Fruit fly (Drosophila melanogaster) whole organism, embryonic: ENCODE data around the gene CG7841.
A peak's percentile ranks its signal among the peaks of the same experiment; 100 is the strongest.

ENCODE experiments used
- ATbp ChIP-seq: fragments of 200-800 bp; sonication (Bioruptor generic); optimal IDR thresholded peaks from 2 replicates; lab custom pipeline; 2017; ENCODE audit warnings: missing biosample characterization, mild to moderate bottlenecking, missing genetic modification characterization, missing genetic modification reagents
- CG11093 ChIP-seq: fragments of 200-800 bp; sonication (Bioruptor generic); IDR thresholded peaks from 3 replicates; pipeline ENCODE4 v1.3.6; 2022; ENCODE audit warnings: missing biosample characterization, missing genetic modification characterization
- CG11695 ChIP-seq: fragments of 200-800 bp; sonication (Bioruptor generic); IDR thresholded peaks from 3 replicates; pipeline ENCODE4 v1.3.6; 2022; ENCODE audit warnings: missing biosample characterization, missing genetic modification characterization
- CG11723 ChIP-seq: fragments of 200-800 bp; sonication (Bioruptor generic); optimal IDR thresholded peaks from 2 replicates; lab custom pipeline; 2017; ENCODE audit warnings: missing biosample characterization, mild to moderate bottlenecking, missing genetic modification characterization
- CG12299 ChIP-seq: fragments of 200-800 bp; sonication (Bioruptor generic); optimal IDR thresholded peaks from 2 replicates; lab custom pipeline; 2018; ENCODE audit warnings: missing biosample characterization, mild to moderate bottlenecking, missing genetic modification characterization
- CG12769 ChIP-seq: fragments of 200-800 bp; sonication (Bioruptor generic); optimal IDR thresholded peaks from 2 replicates; lab custom pipeline; 2019; ENCODE audit warnings: missing biosample characterization, mild to moderate bottlenecking, missing genetic modification characterization, moderate library complexity
- CG13296 ChIP-seq: fragments of 200-800 bp; sonication (Bioruptor generic); optimal IDR thresholded peaks from 3 replicates; lab custom pipeline; 2018; ENCODE audit warnings: missing biosample characterization, mild to moderate bottlenecking, missing genetic modification characterization
- CG15269 ChIP-seq: fragments of 200-800 bp; sonication (Bioruptor generic); optimal IDR thresholded peaks from 2 replicates; lab custom pipeline; 2018; ENCODE audit warnings: missing biosample characterization, mild to moderate bottlenecking, missing genetic modification characterization, moderate library complexity
- CG15601 ChIP-seq: fragments of 200-800 bp; sonication (Bioruptor generic); optimal IDR thresholded peaks from 3 replicates; lab custom pipeline; 2019; ENCODE audit warnings: missing biosample characterization, mild to moderate bottlenecking, missing genetic modification characterization, moderate library complexity
- CG1603 ChIP-seq: fragments of 200-800 bp; sonication (Bioruptor generic); optimal IDR thresholded peaks from 2 replicates; lab custom pipeline; 2019; ENCODE audit warnings: missing biosample characterization, mild to moderate bottlenecking, missing genetic modification characterization, moderate library complexity
- CG17359 ChIP-seq: fragments of 200-800 bp; sonication (Bioruptor generic); optimal IDR thresholded peaks from 3 replicates; lab custom pipeline; 2018; ENCODE audit warnings: missing biosample characterization, mild to moderate bottlenecking, missing genetic modification characterization, moderate library complexity
- CG17568 ChIP-seq: fragments of 200-800 bp; sonication (Bioruptor generic); optimal IDR thresholded peaks from 2 replicates; lab custom pipeline; 2018; ENCODE audit warnings: missing biosample characterization, mild to moderate bottlenecking, missing genetic modification characterization, moderate library complexity
- CG2678 ChIP-seq: fragments of 200-800 bp; sonication (Bioruptor generic); optimal IDR thresholded peaks from 3 replicates; lab custom pipeline; 2019; ENCODE audit warnings: missing biosample characterization, mild to moderate bottlenecking, missing genetic modification characterization, moderate library complexity
- CG31224 ChIP-seq: fragments of 200-800 bp; sonication (Bioruptor generic); IDR thresholded peaks from 2 replicates; pipeline ENCODE4 v1.3.6; 2022; ENCODE audit warnings: missing biosample characterization, missing genetic modification characterization
- CG3407 ChIP-seq: fragments of 200-800 bp; sonication (Bioruptor generic); optimal IDR thresholded peaks from 2 replicates; lab custom pipeline; 2018; ENCODE audit warnings: missing biosample characterization, mild to moderate bottlenecking, missing genetic modification characterization
- CG4328 ChIP-seq: fragments of 200-800 bp; sonication (Bioruptor generic); optimal IDR thresholded peaks from 3 replicates; lab custom pipeline; 2017; ENCODE audit warnings: missing biosample characterization, missing genetic modification reagents, missing genetic modification characterization
- CG4360 ChIP-seq: fragments of 200-800 bp; sonication (Bioruptor generic); IDR thresholded peaks from 2 replicates; pipeline ENCODE4 v1.3.6; 2022; ENCODE audit warnings: missing biosample characterization, missing genetic modification characterization
- CG4820 ChIP-seq: fragments of 200-800 bp; sonication (Bioruptor generic); optimal IDR thresholded peaks from 3 replicates; lab custom pipeline; 2016; ENCODE audit warnings: missing biosample characterization, missing genetic modification characterization
- CG6254 ChIP-seq: fragments of 200-800 bp; sonication (Bioruptor generic); optimal IDR thresholded peaks from 3 replicates; lab custom pipeline; 2017; ENCODE audit warnings: mild to moderate bottlenecking, missing biosample characterization, missing genetic modification reagents, missing genetic modification characterization
- CG8281 ChIP-seq: fragments of 200-800 bp; sonication (Bioruptor generic); optimal IDR thresholded peaks from 2 replicates; lab custom pipeline; 2018; ENCODE audit warnings: missing biosample characterization, mild to moderate bottlenecking, missing genetic modification characterization, moderate library complexity
- CG8290 ChIP-seq, 3 experiments: fragments of 200-800 bp; sonication (Bioruptor generic); optimal IDR thresholded peaks; 2 replicates each; lab custom pipeline; 2016 to 2019; ENCODE audit warnings: missing biosample characterization in 3 of 3, missing genetic modification characterization in 3 of 3, mild to moderate bottlenecking in 2 of 3, moderate library complexity in 1 of 3
- D ChIP-seq, 2 experiments: fragments of 200-800 bp in 1 of 2; fragments of >200 bp in 1 of 2; sonication (Bioruptor generic) in 1 of 2; optimal IDR thresholded peaks; 2 replicates in 1 of 2; 3 replicates in 1 of 2; lab custom pipeline; 2017; ENCODE audit warnings: mild to moderate bottlenecking in 1 of 2, missing biosample characterization in 1 of 2, missing genetic modification characterization in 1 of 2, missing genetic modification reagents in 1 of 2
- D19A ChIP-seq: fragments of 200-800 bp; optimal IDR thresholded peaks from 3 replicates; lab custom pipeline; 2019; ENCODE audit warnings: missing biosample characterization, mild to moderate bottlenecking, missing genetic modification characterization, moderate library complexity
- Doc2 ChIP-seq: fragments of 200-800 bp; sonication (Bioruptor generic); IDR thresholded peaks from 2 replicates; pipeline ENCODE4 v1.3.6; 2022; ENCODE audit warnings: missing biosample characterization, missing genetic modification characterization
- Dref ChIP-seq: fragments of 200-800 bp; sonication (Bioruptor generic); IDR thresholded peaks from 2 replicates; pipeline ENCODE4 v1.3.6; 2022; ENCODE audit warnings: missing biosample characterization, missing genetic modification characterization
- Lpt ChIP-seq: fragments of >200 bp; optimal IDR thresholded peaks from 2 replicates; lab custom pipeline; 2018; ENCODE audit warnings: missing biosample characterization, missing genetic modification characterization
- MTF-1 ChIP-seq: fragments of 200-800 bp; sonication (Bioruptor generic); optimal IDR thresholded peaks from 2 replicates; lab custom pipeline; 2018; ENCODE audit warnings: missing biosample characterization, mild to moderate bottlenecking, missing genetic modification characterization, borderline replicate concordance
- Med ChIP-seq: fragments of 200-800 bp; sonication (Bioruptor generic); peaks from one replicate; lab custom pipeline; 2016; ENCODE audit warnings: missing biosample characterization, missing genetic modification characterization, mild to moderate bottlenecking, inconsistent platforms, moderate library complexity
- Sox100B ChIP-seq: fragments of 200-800 bp; sonication (Bioruptor generic); optimal IDR thresholded peaks from 3 replicates; lab custom pipeline; 2018; ENCODE audit warnings: missing biosample characterization, mild to moderate bottlenecking, missing genetic modification characterization
- Sry-β ChIP-seq: fragments of 200-800 bp; sonication (Bioruptor generic); optimal IDR thresholded peaks from 2 replicates; lab custom pipeline; 2018; ENCODE audit warnings: missing biosample characterization, mild to moderate bottlenecking, missing genetic modification characterization, moderate library complexity
- ac ChIP-seq: fragments of 200-800 bp; sonication (Bioruptor generic); optimal IDR thresholded peaks from 3 replicates; lab custom pipeline; 2017; ENCODE audit warnings: missing biosample characterization, mild to moderate bottlenecking, missing genetic modification characterization
- ash1 ChIP-seq: fragments of 200-800 bp; sonication (Bioruptor generic); optimal IDR thresholded peaks from 2 replicates; lab custom pipeline; 2018; ENCODE audit warnings: missing biosample characterization, mild to moderate bottlenecking, missing genetic modification characterization
- cg ChIP-seq: fragments of 200-800 bp; sonication (Bioruptor generic); optimal IDR thresholded peaks from 3 replicates; lab custom pipeline; 2019; ENCODE audit warnings: missing biosample characterization, mild to moderate bottlenecking, missing genetic modification characterization, moderate library complexity
- chm ChIP-seq: fragments of 200-800 bp; sonication (Bioruptor generic); IDR thresholded peaks from 2 replicates; pipeline ENCODE4 v1.3.6; 2022; ENCODE audit warnings: missing biosample characterization, missing genetic modification characterization
- ci ChIP-seq: fragments of 200-800 bp; sonication (Bioruptor generic); IDR thresholded peaks from 3 replicates; pipeline ENCODE4 v1.3.6; 2022; ENCODE audit warnings: missing biosample characterization, missing genetic modification characterization
- croc ChIP-seq: fragments of 200-800 bp; sonication (Bioruptor generic); conservative IDR thresholded peaks from 3 replicates; pipeline ENCODE4 v1.3.6; 2022; ENCODE audit warnings: missing biosample characterization, missing genetic modification characterization
- dmrt11E ChIP-seq: fragments of 200-800 bp; sonication (Bioruptor generic); optimal IDR thresholded peaks from 3 replicates; lab custom pipeline; 2018; ENCODE audit warnings: missing biosample characterization, mild to moderate bottlenecking, missing genetic modification characterization, moderate library complexity
- fd64A ChIP-seq: fragments of 200-800 bp; sonication (Bioruptor generic); optimal IDR thresholded peaks from 3 replicates; lab custom pipeline; 2018; ENCODE audit warnings: missing biosample characterization, mild to moderate bottlenecking, missing genetic modification characterization
- gcm2 ChIP-seq: fragments of 200-800 bp; sonication (Bioruptor generic); optimal IDR thresholded peaks from 2 replicates; lab custom pipeline; 2016; ENCODE audit warnings: missing biosample characterization, missing genetic modification characterization
- kay ChIP-seq: fragments of 200-800 bp; sonication (Bioruptor generic); optimal IDR thresholded peaks from 2 replicates; lab custom pipeline; 2016; ENCODE audit warnings: missing biosample characterization, missing genetic modification characterization
- kni ChIP-seq: fragments of 200-800 bp; sonication (Bioruptor generic); optimal IDR thresholded peaks from 3 replicates; lab custom pipeline; 2017; ENCODE audit warnings: mild to moderate bottlenecking, missing biosample characterization, missing genetic modification reagents, missing genetic modification characterization
- lab ChIP-seq: fragments of 200-800 bp; sonication (Bioruptor generic); optimal IDR thresholded peaks from 3 replicates; lab custom pipeline; 2017; ENCODE audit warnings: missing biosample characterization, missing genetic modification characterization, mild to moderate bottlenecking, moderate library complexity, missing genetic modification reagents
- lbe ChIP-seq: fragments of 200-800 bp; sonication (Bioruptor generic); optimal IDR thresholded peaks from 2 replicates; lab custom pipeline; 2016; ENCODE audit warnings: missing biosample characterization, mild to moderate bottlenecking, missing genetic modification characterization
- pho ChIP-seq: fragments of 200-800 bp; sonication (Bioruptor generic); optimal IDR thresholded peaks from 2 replicates; lab custom pipeline; 2016; ENCODE audit warnings: missing biosample characterization, missing genetic modification characterization
- ranshi ChIP-seq: fragments of 200-800 bp; sonication (Bioruptor generic); IDR thresholded peaks from 2 replicates; pipeline ENCODE4 v1.3.6; 2022; ENCODE audit warnings: missing biosample characterization, missing genetic modification characterization
- rib ChIP-seq: fragments of 200-800 bp; sonication (Bioruptor generic); IDR thresholded peaks from 2 replicates; pipeline ENCODE4 v1.3.6; 2022; ENCODE audit warnings: missing biosample characterization, missing genetic modification characterization
- sens ChIP-seq: fragments of 200-800 bp; sonication (Bioruptor generic); peaks from one replicate; lab custom pipeline; 2016; ENCODE audit warnings: missing biosample characterization, missing genetic modification characterization
- tio ChIP-seq: fragments of 200-800 bp; sonication (Bioruptor generic); optimal IDR thresholded peaks from 2 replicates; lab custom pipeline; 2017; ENCODE audit warnings: missing biosample characterization, missing genetic modification characterization, inconsistent platforms
- wek ChIP-seq: fragments of 200-800 bp; sonication (Bioruptor generic); optimal IDR thresholded peaks from 3 replicates; lab custom pipeline; 2018; ENCODE audit warnings: missing biosample characterization, mild to moderate bottlenecking, missing genetic modification characterization, moderate library complexity

The CG7841 gene

dm6 chr3L:15530638-15531225 lies 22.7 kb upstream of the CG7841 start (continued):
- peak; percentile 31 for TF ChIP-seq CG17359 (tag; lab: Kevin White, UChicago)
- no peak for TF ChIP-seq CG13296
- TF ChIP-seq CG12299, result peak; percentile 35
- peak; percentile 1 for TF ChIP-seq CG6254 (GFP tag; lab: Kevin White, UChicago)
- TF ChIP-seq wek (GFP tag; lab: Kevin White, UChicago), result peak; percentile 43
- TF ChIP-seq CG2678 (tag; lab: Kevin White, UChicago), result peak; percentile 37
- peak; percentile 19 for TF ChIP-seq cg (GFP tag; lab: Kevin White, UChicago)
- TF ChIP-seq chm (GFP tag; lab: Robert Waterston, UW), result peak; percentile 66
- TF ChIP-seq Dref (GFP tag; lab: Robert Waterston, UW), result no peak
- TF ChIP-seq lbe, result peak; percentile 12
- no peak for TF ChIP-seq dmrt11E (tag; lab: Kevin White, UChicago)
- TF ChIP-seq ac, result no peak
- TF ChIP-seq MTF-1 (GFP tag; lab: Kevin White, UChicago), result peak; percentile 32
- TF ChIP-seq lab (GFP tag; lab: Kevin White, UChicago), result peak; percentile 24
- TF ChIP-seq Med (GFP tag; lab: Kevin White, UChicago), result peak; percentile 36
- TF ChIP-seq Sox100B (GFP tag; lab: Kevin White, UChicago), result peak; percentile 29
- TF ChIP-seq D (optimal IDR thresholded peaks at IDR 0.05; lab: Kevin White, UChicago), result no peak
- TF ChIP-seq D (GFP tag; optimal IDR thresholded peaks at IDR 0.05; lab: Kevin White, UChicago), result peak; percentile 17
- TF ChIP-seq CG8281, result peak; percentile 54
- no peak for TF ChIP-seq tio (GFP tag; lab: Kevin White, UChicago)
- peak; percentile 11 for TF ChIP-seq fd64A (GFP tag; lab: Kevin White, UChicago)
- TF ChIP-seq CG17568 (GFP tag; lab: Kevin White, UChicago), result peak; percentile 19
- TF ChIP-seq CG15601 (tag; lab: Kevin White, UChicago), result peak; percentile 45
- peak; percentile 28 for TF ChIP-seq CG1603
- no peak for TF ChIP-seq D19A (tag; lab: Kevin White, UChicago)
- peak; percentile 23 for TF ChIP-seq CG3407 (GFP tag; lab: Kevin White, UChicago)
- TF ChIP-seq sens (GFP tag; lab: Kevin White, UChicago), result peak; percentile 75
- peak; percentile 43; the same call in 1 of the 3 replicates for TF ChIP-seq ci (GFP tag; lab: Robert Waterston, UW)
- no peak for TF ChIP-seq CG4820 (GFP tag; lab: Kevin White, UChicago)
- TF ChIP-seq ash1 (GFP tag; lab: Kevin White, UChicago), result no peak
- TF ChIP-seq CG4360, result peak; percentile 37; the same call in 1 of the 2 replicates
- TF ChIP-seq CG4328 (GFP tag; lab: Kevin White, UChicago), result peak; percentile 29
- peak; percentile 52 for TF ChIP-seq ATbp
- TF ChIP-seq ranshi (GFP tag; lab: Robert Waterston, UW), result no peak
- peak; percentile 76 for TF ChIP-seq kni (GFP tag; lab: Kevin White, UChicago)
- TF ChIP-seq Sry-β, result peak; percentile 3
- no peak for TF ChIP-seq CG8290 (GFP tag; optimal IDR thresholded peaks at IDR 0.05; lab: Kevin White, UChicago)
- peak; percentile 34 to 49 for TF ChIP-seq CG8290 (tag; optimal IDR thresholded peaks at IDR 0.05; lab: Kevin White, UChicago)
- peak; percentile 66 for TF ChIP-seq CG12769
- TF ChIP-seq CG11723, result peak; percentile 39

DNA sequence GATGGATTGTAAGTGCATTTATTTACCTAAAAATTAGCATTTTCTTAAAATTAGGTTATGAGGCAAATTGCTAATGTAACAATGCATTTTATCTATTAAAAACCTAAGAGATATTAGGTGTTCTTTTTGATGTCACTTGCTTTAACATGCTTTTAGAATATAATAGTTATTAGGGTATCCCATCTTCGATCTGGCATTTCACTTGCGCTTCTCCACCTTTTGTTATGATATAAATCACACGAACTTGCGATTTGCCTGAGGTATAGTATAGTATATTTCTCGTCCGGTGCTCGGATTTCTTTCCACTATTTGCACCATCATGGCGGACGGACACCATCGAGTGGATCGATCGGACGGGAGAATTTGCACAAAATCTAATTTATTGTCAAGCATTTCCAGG lies 22.0 kb upstream of the CG7841 start:
- TF ChIP-seq gcm2 (GFP tag; lab: Kevin White, UChicago) (no peak), Doc2 (GFP tag; lab: Robert Waterston, UW) (no peak), croc (GFP tag; lab: Robert Waterston, UW) (no peak), CG31224 (GFP tag; lab: Robert Waterston, UW) (no peak), rib (no peak), D19A (tag; lab: Kevin White, UChicago) (peak; percentile 58), kay (no peak), CG11695 (GFP tag; lab: Robert Waterston, UW) (no peak), CG11093 (GFP tag; lab: Robert Waterston, UW) (no peak), Med (GFP tag; lab: Kevin White, UChicago) (peak; percentile 66), Lpt (no peak), pho (no peak), CG15269 (tag; lab: Kevin White, UChicago) (no peak)
